Fruit fly (Drosophila melanogaster) whole organism, embryonic: ENCODE data around the gene Tsen34.

Experiments
- B-H2 ChIP-seq: fragments of 200-800 bp; sonication (Bioruptor generic); optimal IDR thresholded peaks from 2 replicates; lab custom pipeline; 2018; ENCODE audit warnings: missing biosample characterization, mild to moderate bottlenecking, missing genetic modification characterization
- CG1024 ChIP-seq: fragments of 200-800 bp; sonication (Bioruptor generic); IDR thresholded peaks from 2 replicates; pipeline ENCODE4 v1.3.6; 2022; ENCODE audit warnings: missing biosample characterization, missing genetic modification characterization
- CG10431 ChIP-seq: fragments of 200-800 bp; sonication (Bioruptor generic); optimal IDR thresholded peaks from 3 replicates; lab custom pipeline; 2018; ENCODE audit warnings: missing biosample characterization, mild to moderate bottlenecking, missing genetic modification characterization
- CG11456 ChIP-seq: fragments of 200-800 bp; sonication (Bioruptor generic); IDR thresholded peaks from 3 replicates; pipeline ENCODE4 v1.3.6; 2022; ENCODE audit warnings: missing biosample characterization, missing genetic modification characterization
- CG12299 ChIP-seq: fragments of 200-800 bp; sonication (Bioruptor generic); optimal IDR thresholded peaks from 2 replicates; lab custom pipeline; 2018; ENCODE audit warnings: missing biosample characterization, mild to moderate bottlenecking, missing genetic modification characterization
- CG12391 ChIP-seq: fragments of 200-800 bp; sonication (Bioruptor generic); optimal IDR thresholded peaks from 3 replicates; lab custom pipeline; 2018; ENCODE audit warnings: missing biosample characterization, mild to moderate bottlenecking, missing genetic modification characterization, moderate library complexity
- CG12659 ChIP-seq: fragments of 200-800 bp; sonication (Bioruptor generic); optimal IDR thresholded peaks from 3 replicates; lab custom pipeline; 2017; ENCODE audit warnings: mild to moderate bottlenecking, missing biosample characterization, missing genetic modification reagents, missing genetic modification characterization
- CG12769 ChIP-seq: fragments of 200-800 bp; sonication (Bioruptor generic); optimal IDR thresholded peaks from 2 replicates; lab custom pipeline; 2019; ENCODE audit warnings: missing biosample characterization, mild to moderate bottlenecking, missing genetic modification characterization, moderate library complexity
- CG13287 ChIP-seq: fragments of 200-800 bp; sonication (Bioruptor generic); IDR thresholded peaks from 2 replicates; pipeline ENCODE4 v1.3.6; 2022; ENCODE audit warnings: missing biosample characterization, missing genetic modification characterization; ENCODE audit not compliant: partially characterized antibody
- CG13894 ChIP-seq: fragments of 200-800 bp; sonication (Bioruptor generic); optimal IDR thresholded peaks from 3 replicates; lab custom pipeline; 2018; ENCODE audit warnings: missing biosample characterization, mild to moderate bottlenecking, missing genetic modification characterization, moderate library complexity
- CG15011 ChIP-seq: fragments of 200-800 bp; sonication (Bioruptor generic); optimal IDR thresholded peaks from 3 replicates; lab custom pipeline; 2018; ENCODE audit warnings: missing biosample characterization, mild to moderate bottlenecking, missing genetic modification characterization
- CG15269 ChIP-seq: fragments of 200-800 bp; sonication (Bioruptor generic); optimal IDR thresholded peaks from 2 replicates; lab custom pipeline; 2018; ENCODE audit warnings: missing biosample characterization, mild to moderate bottlenecking, missing genetic modification characterization, moderate library complexity
- CG15696 ChIP-seq: fragments of 200-800 bp; sonication (Bioruptor generic); optimal IDR thresholded peaks from 2 replicates; lab custom pipeline; 2019; ENCODE audit warnings: missing biosample characterization, mild to moderate bottlenecking, missing genetic modification characterization, moderate library complexity
- CG16813 ChIP-seq: fragments of 200-800 bp; sonication (Bioruptor generic); IDR thresholded peaks from 3 replicates; pipeline ENCODE4 v1.3.6; 2022; ENCODE audit warnings: missing biosample characterization, missing genetic modification characterization; ENCODE audit not compliant: partially characterized antibody
- CG17568 ChIP-seq: fragments of 200-800 bp; sonication (Bioruptor generic); optimal IDR thresholded peaks from 2 replicates; lab custom pipeline; 2018; ENCODE audit warnings: missing biosample characterization, mild to moderate bottlenecking, missing genetic modification characterization, moderate library complexity
- CG1792 ChIP-seq: fragments of 200-800 bp; sonication (Bioruptor generic); optimal IDR thresholded peaks from 2 replicates; lab custom pipeline; 2016; ENCODE audit warnings: missing biosample characterization, missing genetic modification characterization
- CG18476 ChIP-seq: fragments of 200-800 bp; sonication (Bioruptor generic); optimal IDR thresholded peaks from 2 replicates; lab custom pipeline; 2016; ENCODE audit warnings: missing biosample characterization, mild to moderate bottlenecking, missing genetic modification characterization
- CG2120 ChIP-seq: fragments of 200-800 bp; sonication (Bioruptor generic); optimal IDR thresholded peaks from 3 replicates; lab custom pipeline; 2016; ENCODE audit warnings: missing biosample characterization, missing genetic modification characterization
- CG2129 ChIP-seq: fragments of 200-800 bp; sonication (Bioruptor generic); IDR thresholded peaks from 2 replicates; pipeline ENCODE4 v1.3.6; 2022; ENCODE audit warnings: missing biosample characterization, missing genetic modification characterization; ENCODE audit not compliant: partially characterized antibody
- CG2889 ChIP-seq: fragments of 200-800 bp; sonication (Bioruptor generic); IDR thresholded peaks from 3 replicates; pipeline ENCODE4 v1.3.6; 2022; ENCODE audit warnings: missing biosample characterization, missing genetic modification characterization
- CG3065 ChIP-seq: fragments of 200-800 bp; sonication (Bioruptor generic); optimal IDR thresholded peaks from 2 replicates; lab custom pipeline; 2016; ENCODE audit warnings: missing biosample characterization, missing genetic modification characterization
- CG3407 ChIP-seq: fragments of 200-800 bp; sonication (Bioruptor generic); optimal IDR thresholded peaks from 2 replicates; lab custom pipeline; 2018; ENCODE audit warnings: missing biosample characterization, mild to moderate bottlenecking, missing genetic modification characterization
- CG7928 ChIP-seq: fragments of 200-800 bp; sonication (Bioruptor generic); optimal IDR thresholded peaks from 2 replicates; lab custom pipeline; 2017; ENCODE audit warnings: missing biosample characterization, mild to moderate bottlenecking, missing genetic modification characterization
- CG9437 ChIP-seq: fragments of 200-800 bp; sonication (Bioruptor generic); optimal IDR thresholded peaks from 2 replicates; lab custom pipeline; 2018; ENCODE audit warnings: missing biosample characterization, mild to moderate bottlenecking, missing genetic modification characterization
- CrebB ChIP-seq: fragments of 200-800 bp; sonication (Bioruptor generic); optimal IDR thresholded peaks from 3 replicates; lab custom pipeline; 2018; ENCODE audit warnings: missing biosample characterization, mild to moderate bottlenecking, missing genetic modification characterization
- D19A ChIP-seq: fragments of 200-800 bp; optimal IDR thresholded peaks from 3 replicates; lab custom pipeline; 2019; ENCODE audit warnings: missing biosample characterization, mild to moderate bottlenecking, missing genetic modification characterization, moderate library complexity
- Dll ChIP-seq: fragments of 200-800 bp; sonication (Bioruptor generic); IDR thresholded peaks from 4 replicates; pipeline ENCODE4 v1.3.6; 2022; ENCODE audit warnings: missing biosample characterization, missing genetic modification characterization; ENCODE audit not compliant: partially characterized antibody
- ERR ChIP-seq: fragments of 200-800 bp; sonication (Bioruptor generic); optimal IDR thresholded peaks from 2 replicates; lab custom pipeline; 2016; ENCODE audit warnings: missing biosample characterization, missing genetic modification characterization
- Hand ChIP-seq: fragments of 200-800 bp; sonication (Bioruptor generic); optimal IDR thresholded peaks from 2 replicates; lab custom pipeline; 2017; ENCODE audit warnings: mild to moderate bottlenecking, missing biosample characterization, missing genetic modification reagents, missing genetic modification characterization
- Hey ChIP-seq: fragments of 200-800 bp; sonication (Bioruptor generic); optimal IDR thresholded peaks from 3 replicates; lab custom pipeline; 2018; ENCODE audit warnings: missing biosample characterization, mild to moderate bottlenecking, missing genetic modification characterization
- MESR4 ChIP-seq: fragments of 200-800 bp; sonication (Bioruptor generic); optimal IDR thresholded peaks from 2 replicates; lab custom pipeline; 2018; ENCODE audit warnings: missing biosample characterization, mild to moderate bottlenecking, missing genetic modification characterization, moderate library complexity
- Max ChIP-seq: fragments of 200-800 bp; sonication (Bioruptor generic); optimal IDR thresholded peaks from 2 replicates; lab custom pipeline; 2016; ENCODE audit warnings: missing biosample characterization, mild to moderate bottlenecking, missing genetic modification characterization
- Mrtf ChIP-seq: fragments of 200-800 bp; sonication (Bioruptor generic); IDR thresholded peaks from 3 replicates; pipeline ENCODE4 v1.3.6; 2022; ENCODE audit warnings: missing biosample characterization, missing genetic modification characterization
- Optix ChIP-seq: fragments of 200-800 bp; sonication (Bioruptor generic); IDR thresholded peaks from 3 replicates; pipeline ENCODE4 v1.3.6; 2022; ENCODE audit warnings: missing biosample characterization, missing genetic modification characterization
- TFAM ChIP-seq: fragments of 200-800 bp; sonication (Bioruptor generic); optimal IDR thresholded peaks from 2 replicates; lab custom pipeline; 2017; ENCODE audit warnings: missing biosample characterization, missing genetic modification characterization, inconsistent platforms
- ara ChIP-seq: fragments of 200-800 bp; sonication (Bioruptor generic); IDR thresholded peaks from 2 replicates; pipeline ENCODE4 v1.3.6; 2022; ENCODE audit warnings: missing biosample characterization, missing genetic modification characterization
- chn ChIP-seq: fragments of 200-800 bp; sonication (Bioruptor generic); optimal IDR thresholded peaks from 2 replicates; lab custom pipeline; 2016; ENCODE audit warnings: missing biosample characterization, missing genetic modification characterization
- disco-r ChIP-seq: fragments of 200-800 bp; sonication (Bioruptor generic); optimal IDR thresholded peaks from 2 replicates; lab custom pipeline; 2016; ENCODE audit warnings: missing biosample characterization, missing genetic modification characterization
- fd102C ChIP-seq: fragments of 200-800 bp; sonication (Bioruptor generic); optimal IDR thresholded peaks from 2 replicates; lab custom pipeline; 2018; ENCODE audit warnings: missing biosample characterization, mild to moderate bottlenecking, missing genetic modification characterization, moderate library complexity
- fd96Cb ChIP-seq: fragments of 200-800 bp; sonication (Bioruptor generic); optimal IDR thresholded peaks from 2 replicates; lab custom pipeline; 2018; ENCODE audit warnings: missing biosample characterization, mild to moderate bottlenecking, missing genetic modification characterization, moderate library complexity
- h ChIP-seq: fragments of >200 bp; optimal IDR thresholded peaks from 2 replicates; lab custom pipeline; 2017
- jumu ChIP-seq: fragments of 200-800 bp; sonication (Bioruptor generic); optimal IDR thresholded peaks from 3 replicates; lab custom pipeline; 2016; ENCODE audit warnings: missing biosample characterization, missing genetic modification characterization
- lov ChIP-seq, 2 experiments: fragments of 200-800 bp in 1 of 2; fragments of >200 bp in 1 of 2; sonication (Bioruptor generic) in 1 of 2; IDR thresholded peaks in 1 of 2; optimal IDR thresholded peaks in 1 of 2; 2 replicates in 1 of 2; 3 replicates in 1 of 2; pipeline versions ENCODE4 v1.3.6 to Lab custom; 2017 to 2022; ENCODE audit warnings: missing biosample characterization in 1 of 2, missing genetic modification characterization in 1 of 2
- luna ChIP-seq: fragments of 200-800 bp; sonication (Bioruptor generic); optimal IDR thresholded peaks from 2 replicates; lab custom pipeline; 2016; ENCODE audit warnings: missing biosample characterization, missing genetic modification characterization
- psq ChIP-seq: fragments of 200-800 bp; sonication (Bioruptor generic); optimal IDR thresholded peaks from 2 replicates; lab custom pipeline; 2017; ENCODE audit warnings: missing biosample characterization, missing genetic modification characterization
- tgo ChIP-seq: fragments of 200-800 bp; sonication (Bioruptor generic); IDR thresholded peaks from 3 replicates; pipeline ENCODE4 v1.3.6; 2022; ENCODE audit warnings: missing biosample characterization, missing genetic modification characterization
- ttk ChIP-seq: fragments of 200-800 bp; sonication (Bioruptor generic); IDR thresholded peaks from 2 replicates; pipeline ENCODE4 v2.1.2; 2022; ENCODE audit warnings: missing biosample characterization, missing genetic modification characterization
- tx ChIP-seq: fragments of 200-800 bp; sonication (Bioruptor generic); optimal IDR thresholded peaks from 2 replicates; lab custom pipeline; 2016; ENCODE audit warnings: missing biosample characterization, missing genetic modification characterization
- vvl ChIP-seq: fragments of 200-800 bp; sonication (Bioruptor generic); IDR thresholded peaks from 2 replicates; pipeline ENCODE4 v1.3.6; 2022; ENCODE audit warnings: missing biosample characterization, missing genetic modification characterization
- z ChIP-seq: fragments of 200-800 bp; sonication (Bioruptor generic); IDR thresholded peaks from 3 replicates; pipeline ENCODE4 v1.3.6; 2022; ENCODE audit warnings: missing biosample characterization, missing genetic modification characterization

Tsen34 gene

DNA sequence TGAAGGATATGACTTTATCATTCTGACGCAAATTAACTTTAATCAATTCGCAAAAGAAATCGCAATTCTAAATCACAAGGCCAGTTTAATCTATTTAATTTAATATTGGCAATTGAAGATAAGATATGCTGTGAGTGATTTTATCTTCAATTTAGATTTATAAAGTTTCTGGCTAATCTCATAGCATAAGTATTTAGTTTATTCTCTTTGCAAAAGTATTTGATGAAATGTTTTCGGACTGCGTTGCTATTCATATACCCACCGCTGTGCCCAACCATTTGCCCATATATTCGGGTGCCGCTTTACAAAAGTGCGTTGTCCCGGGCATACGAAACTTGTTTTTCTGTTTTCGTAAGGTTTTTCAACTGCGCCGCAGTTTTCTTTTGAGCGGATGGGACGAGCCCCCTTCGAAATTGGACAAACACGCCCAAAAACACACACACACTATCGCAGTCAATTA is 23.3 kb upstream of the Tsen34 start (continued):
- TF ChIP-seq Dll (GFP tag; lab: Robert Waterston, UW) (no peak), jumu (GFP tag; lab: Kevin White, UChicago) (peak; percentile 88), CG3407 (peak; percentile 91), ara (GFP tag; lab: Robert Waterston, UW) (peak; percentile 91), CG2889 (GFP tag; lab: Robert Waterston, UW) (peak; percentile 78; the same call in 2 of the 3 replicates), chn (GFP tag; lab: Kevin White, UChicago) (peak; percentile 95), CG12769 (tag; lab: Kevin White, UChicago) (peak; percentile 86), tgo (GFP tag; lab: Robert Waterston, UW) (peak; percentile 91), CG17568 (GFP tag; lab: Kevin White, UChicago) (peak; percentile 96), CG7928 (GFP tag; lab: Kevin White, UChicago) (peak; percentile 78), luna (GFP tag; lab: Kevin White, UChicago) (peak; percentile 77), Optix (GFP tag; lab: Robert Waterston, UW) (peak; percentile 77), CG13894 (tag; lab: Kevin White, UChicago) (peak; percentile 68), h (lab: Kevin White, UChicago) (no peak), CG15269 (tag; lab: Kevin White, UChicago) (peak; percentile 98), CG16813 (no peak), CG1792 (GFP tag; lab: Kevin White, UChicago) (peak; percentile 92), fd102C (GFP tag; lab: Kevin White, UChicago) (peak; percentile 60), fd96Cb (tag; lab: Kevin White, UChicago) (peak; percentile 98), vvl (GFP tag; lab: Robert Waterston, UW) (no peak; the same call in none of the 2 replicates), D19A (tag; lab: Kevin White, UChicago) (peak; percentile 95), lov (optimal IDR thresholded peaks at IDR 0.05; lab: Kevin White, UChicago) (no peak), lov (GFP tag; IDR thresholded peaks at IDR 0.05; lab: Robert Waterston, UW) (peak; percentile 79; the same call in 2 of the 3 replicates), z (no peak), psq (GFP tag; lab: Kevin White, UChicago) (peak; percentile 79), CG12299 (peak; percentile 94), TFAM (GFP tag; lab: Kevin White, UChicago) (peak; percentile 64), CG11456 (GFP tag; lab: Robert Waterston, UW) (peak; percentile 86; the same call in 2 of the 3 replicates), CG2120 (GFP tag; lab: Kevin White, UChicago) (peak; percentile 96), ttk (GFP tag; lab: Robert Waterston, UW) (peak; percentile 76), ERR (GFP tag; lab: Kevin White, UChicago) (peak; percentile 82), disco-r (peak; percentile 92), CG18476 (peak; percentile 97), tx (peak; percentile 92), CrebB (peak; percentile 94), MESR4 (peak; percentile 39), CG12391 (tag; lab: Kevin White, UChicago) (peak; percentile 98), Hey (tag; lab: Kevin White, UChicago) (peak; percentile 72), CG13287 (GFP tag; lab: Robert Waterston, UW) (no peak; the same call in 1 of the 2 replicates), CG1024 (peak; percentile 56), Mrtf (peak; percentile 86; the same call in 2 of the 3 replicates), CG9437 (GFP tag; lab: Kevin White, UChicago) (peak; percentile 96), CG15011 (peak; percentile 98), Hand (GFP tag; lab: Kevin White, UChicago) (peak; percentile 95), CG12659 (GFP tag; lab: Kevin White, UChicago) (peak; percentile 99), B-H2 (GFP tag; lab: Kevin White, UChicago) (peak; percentile 89), CG2129 (GFP tag; lab: Robert Waterston, UW) (no peak), CG15696 (tag; lab: Kevin White, UChicago) (peak; percentile 95), CG3065 (GFP tag; lab: Kevin White, UChicago) (peak; percentile 87), Max (GFP tag; lab: Kevin White, UChicago) (peak; percentile 97), CG10431 (GFP tag; lab: Kevin White, UChicago) (peak; percentile 90)
